Fruit fly (Drosophila melanogaster) whole organism, embryonic: ENCODE data around the gene CG5805.
A peak's percentile ranks its signal among the peaks of the same experiment; 100 is the strongest.

Source experiments
- BEAF-32 ChIP-seq: fragments of 200-800 bp; sonication (Bioruptor generic); optimal IDR thresholded peaks from 3 replicates; lab custom pipeline; 2017; ENCODE audit warnings: missing biosample characterization, missing genetic modification characterization, mild to moderate bottlenecking, moderate library complexity, missing genetic modification reagents
- C15 ChIP-seq: fragments of 200-800 bp; sonication (Bioruptor generic); IDR thresholded peaks from 3 replicates; pipeline ENCODE4 v1.3.6; 2022; ENCODE audit warnings: missing biosample characterization, missing genetic modification characterization
- CG10147 ChIP-seq: fragments of 200-800 bp; sonication (Bioruptor generic); optimal IDR thresholded peaks from 2 replicates; lab custom pipeline; 2019; ENCODE audit warnings: missing biosample characterization, mild to moderate bottlenecking, missing genetic modification characterization, moderate library complexity
- CG10274 ChIP-seq: fragments of 200-800 bp; sonication (Bioruptor generic); optimal IDR thresholded peaks from 3 replicates; lab custom pipeline; 2017; ENCODE audit warnings: missing biosample characterization, mild to moderate bottlenecking, missing genetic modification characterization
- CG10321 ChIP-seq: fragments of 200-800 bp; sonication (Bioruptor generic); IDR thresholded peaks from 2 replicates; pipeline ENCODE4 v1.3.6; 2022; ENCODE audit warnings: missing biosample characterization, missing genetic modification characterization
- CG12236 ChIP-seq: fragments of 200-800 bp; sonication (Bioruptor generic); optimal IDR thresholded peaks from 2 replicates; lab custom pipeline; 2016; ENCODE audit warnings: missing biosample characterization, missing genetic modification characterization
- CG13624 ChIP-seq: fragments of 200-800 bp; sonication (Bioruptor generic); optimal IDR thresholded peaks from 2 replicates; lab custom pipeline; 2016; ENCODE audit warnings: missing biosample characterization, missing genetic modification characterization
- CG1529 ChIP-seq: fragments of 200-800 bp; sonication (Bioruptor generic); optimal IDR thresholded peaks from 3 replicates; lab custom pipeline; 2018; ENCODE audit warnings: missing biosample characterization, missing genetic modification characterization
- CG18476 ChIP-seq: fragments of 200-800 bp; sonication (Bioruptor generic); optimal IDR thresholded peaks from 2 replicates; lab custom pipeline; 2016; ENCODE audit warnings: missing biosample characterization, mild to moderate bottlenecking, missing genetic modification characterization
- CG18599 ChIP-seq: fragments of 200-800 bp; sonication (Bioruptor generic); optimal IDR thresholded peaks from 3 replicates; lab custom pipeline; 2017; ENCODE audit warnings: missing biosample characterization, missing genetic modification characterization, mild to moderate bottlenecking, moderate library complexity, missing genetic modification reagents
- CG2129 ChIP-seq: fragments of 200-800 bp; sonication (Bioruptor generic); IDR thresholded peaks from 2 replicates; pipeline ENCODE4 v1.3.6; 2022; ENCODE audit warnings: missing biosample characterization, missing genetic modification characterization; ENCODE audit not compliant: partially characterized antibody
- CG2199 ChIP-seq: fragments of 200-800 bp; sonication (Bioruptor generic); IDR thresholded peaks from 3 replicates; pipeline ENCODE4 v1.3.6; 2022; ENCODE audit warnings: missing biosample characterization, missing genetic modification characterization
- CG32767 ChIP-seq: fragments of 200-800 bp; sonication (Bioruptor generic); IDR thresholded peaks from 2 replicates; pipeline ENCODE4 v1.3.6; 2022; ENCODE audit warnings: missing biosample characterization, missing genetic modification characterization
- CG3847 ChIP-seq: fragments of 200-800 bp; sonication (Bioruptor generic); IDR thresholded peaks from 2 replicates; pipeline ENCODE4 v1.3.6; 2022; ENCODE audit warnings: missing biosample characterization, missing genetic modification characterization
- CG9876 ChIP-seq: fragments of 200-800 bp; sonication (Bioruptor generic); optimal IDR thresholded peaks from 2 replicates; lab custom pipeline; 2016; ENCODE audit warnings: missing biosample characterization, missing genetic modification characterization
- Doc2 ChIP-seq: fragments of 200-800 bp; sonication (Bioruptor generic); IDR thresholded peaks from 2 replicates; pipeline ENCODE4 v1.3.6; 2022; ENCODE audit warnings: missing biosample characterization, missing genetic modification characterization
- E2f2 ChIP-seq: fragments of 200-800 bp; sonication (Bioruptor generic); IDR thresholded peaks from 2 replicates; pipeline ENCODE4 v1.3.6; 2022; ENCODE audit warnings: missing biosample characterization, missing genetic modification characterization
- GATAe ChIP-seq: fragments of 200-800 bp; sonication (Bioruptor generic); conservative IDR thresholded peaks from 2 replicates; pipeline ENCODE4 v1.3.6; 2022; ENCODE audit warnings: missing biosample characterization, missing genetic modification characterization
- H15 ChIP-seq: fragments of 200-800 bp; sonication (Bioruptor generic); IDR thresholded peaks from 3 replicates; pipeline ENCODE4 v1.3.6; 2022; ENCODE audit warnings: missing biosample characterization, missing genetic modification characterization
- HHEX ChIP-seq: fragments of 200-800 bp; sonication (Bioruptor generic); optimal IDR thresholded peaks from 3 replicates; lab custom pipeline; 2017; ENCODE audit warnings: missing biosample characterization, mild to moderate bottlenecking, missing genetic modification characterization, missing genetic modification reagents
- Jarid2 ChIP-seq: fragments of 200-800 bp; sonication (Bioruptor generic); optimal IDR thresholded peaks from 3 replicates; lab custom pipeline; 2017; ENCODE audit warnings: mild to moderate bottlenecking, missing biosample characterization, missing genetic modification reagents, missing genetic modification characterization
- Kr ChIP-seq: fragments of 200-800 bp; sonication (Bioruptor generic); optimal IDR thresholded peaks from 2 replicates; lab custom pipeline; 2017; ENCODE audit warnings: missing biosample characterization, mild to moderate bottlenecking, missing genetic modification characterization
- Med ChIP-seq: fragments of 200-800 bp; sonication (Bioruptor generic); peaks from one replicate; lab custom pipeline; 2016; ENCODE audit warnings: missing biosample characterization, missing genetic modification characterization, mild to moderate bottlenecking, inconsistent platforms, moderate library complexity
- NC2α ChIP-seq: fragments of 200-800 bp; sonication (Bioruptor generic); optimal IDR thresholded peaks from 2 replicates; lab custom pipeline; 2016; ENCODE audit warnings: missing biosample characterization, missing genetic modification characterization
- Nf-YC ChIP-seq: fragments of 200-800 bp; optimal IDR thresholded peaks from 3 replicates; lab custom pipeline; 2019; ENCODE audit warnings: missing biosample characterization, mild to moderate bottlenecking, missing genetic modification characterization, moderate library complexity
- Opbp ChIP-seq: fragments of 200-800 bp; sonication (Bioruptor generic); IDR thresholded peaks from 3 replicates; pipeline ENCODE4 v1.3.6; 2022; ENCODE audit warnings: missing biosample characterization, missing genetic modification characterization; ENCODE audit not compliant: partially characterized antibody
- Sin3A ChIP-seq: fragments of >200 bp; optimal IDR thresholded peaks from 2 replicates; lab custom pipeline; 2018
- ac ChIP-seq: fragments of 200-800 bp; sonication (Bioruptor generic); optimal IDR thresholded peaks from 3 replicates; lab custom pipeline; 2017; ENCODE audit warnings: missing biosample characterization, mild to moderate bottlenecking, missing genetic modification characterization
- btn ChIP-seq: fragments of 200-800 bp; sonication (Bioruptor generic); optimal IDR thresholded peaks from 2 replicates; lab custom pipeline; 2016; ENCODE audit warnings: missing biosample characterization, missing genetic modification characterization
- chif ChIP-seq, 2 experiments: fragments of 200-800 bp; sonication (Bioruptor generic); optimal IDR thresholded peaks; 3 replicates each; lab custom pipeline; 2016; ENCODE audit warnings: missing biosample characterization in 2 of 2, missing genetic modification characterization in 2 of 2
- chn ChIP-seq: fragments of 200-800 bp; sonication (Bioruptor generic); optimal IDR thresholded peaks from 2 replicates; lab custom pipeline; 2016; ENCODE audit warnings: missing biosample characterization, missing genetic modification characterization
- crol ChIP-seq: fragments of 200-800 bp; sonication (Bioruptor generic); IDR thresholded peaks from 2 replicates; pipeline ENCODE4 v1.3.6; 2022; ENCODE audit warnings: missing biosample characterization, missing genetic modification characterization
- ems ChIP-seq: fragments of 200-800 bp; sonication (Bioruptor generic); optimal IDR thresholded peaks from 3 replicates; lab custom pipeline; 2016; ENCODE audit warnings: missing biosample characterization, missing genetic modification characterization
- fd64A ChIP-seq: fragments of 200-800 bp; sonication (Bioruptor generic); optimal IDR thresholded peaks from 3 replicates; lab custom pipeline; 2018; ENCODE audit warnings: missing biosample characterization, mild to moderate bottlenecking, missing genetic modification characterization
- ind ChIP-seq: fragments of 200-800 bp; sonication (Bioruptor generic); optimal IDR thresholded peaks from 3 replicates; lab custom pipeline; 2016; ENCODE audit warnings: missing biosample characterization, missing genetic modification characterization
- inv ChIP-seq: fragments of 200-800 bp; sonication (Bioruptor generic); IDR thresholded peaks from 2 replicates; pipeline ENCODE4 v1.3.6; 2022; ENCODE audit warnings: missing biosample characterization, missing genetic modification characterization; ENCODE audit not compliant: partially characterized antibody
- maf-S ChIP-seq: fragments of 200-800 bp; sonication (Bioruptor generic); optimal IDR thresholded peaks from 2 replicates; lab custom pipeline; 2016; ENCODE audit warnings: missing biosample characterization, missing genetic modification characterization
- mirr ChIP-seq: fragments of 200-800 bp; sonication (Bioruptor generic); optimal IDR thresholded peaks from 3 replicates; lab custom pipeline; 2018; ENCODE audit warnings: missing biosample characterization, mild to moderate bottlenecking, missing genetic modification characterization
- otp ChIP-seq: fragments of 200-800 bp; sonication (Bioruptor generic); IDR thresholded peaks from 3 replicates; pipeline ENCODE4, ENCODE4 v1.3.6; 2022; ENCODE audit warnings: missing biosample characterization, missing genetic modification characterization
- p53 ChIP-seq: fragments of 200-800 bp; sonication (Bioruptor generic); optimal IDR thresholded peaks from 2 replicates; lab custom pipeline; 2016; ENCODE audit warnings: missing biosample characterization, missing genetic modification characterization
- pho ChIP-seq: fragments of 200-800 bp; sonication (Bioruptor generic); optimal IDR thresholded peaks from 2 replicates; lab custom pipeline; 2016; ENCODE audit warnings: missing biosample characterization, missing genetic modification characterization
- prd ChIP-seq, 3 experiments: fragments of >200 bp in 2 of 3; fragments of 200-800 bp in 1 of 3; sonication (Bioruptor generic) in 1 of 3; optimal IDR thresholded peaks in 2 of 3; IDR thresholded peaks in 1 of 3; 2 replicates in 2 of 3; 3 replicates in 1 of 3; pipeline versions ENCODE4 v1.3.6 to Lab custom; 2017 to 2022; ENCODE audit warnings: missing biosample characterization in 1 of 3, missing genetic modification characterization in 1 of 3
- rib ChIP-seq: fragments of 200-800 bp; sonication (Bioruptor generic); IDR thresholded peaks from 2 replicates; pipeline ENCODE4 v1.3.6; 2022; ENCODE audit warnings: missing biosample characterization, missing genetic modification characterization
- salm ChIP-seq: fragments of 200-800 bp; sonication (Bioruptor generic); optimal IDR thresholded peaks from 2 replicates; lab custom pipeline; 2018; ENCODE audit warnings: missing biosample characterization, mild to moderate bottlenecking, missing genetic modification characterization
- scrt ChIP-seq: fragments of 200-800 bp; sonication (Bioruptor generic); optimal IDR thresholded peaks from 2 replicates; lab custom pipeline; 2018; ENCODE audit warnings: missing biosample characterization, mild to moderate bottlenecking, missing genetic modification characterization, moderate library complexity
- sens-2 ChIP-seq: fragments of 200-800 bp; sonication (Bioruptor generic); IDR thresholded peaks from 2 replicates; pipeline ENCODE4 v1.3.6; 2022; ENCODE audit warnings: missing biosample characterization, missing genetic modification characterization
- slp2 ChIP-seq: fragments of 200-800 bp; sonication (Bioruptor generic); optimal IDR thresholded peaks from 2 replicates; lab custom pipeline; 2016; ENCODE audit warnings: missing biosample characterization, missing genetic modification characterization
- sqz ChIP-seq: fragments of 200-800 bp; sonication (Bioruptor generic); optimal IDR thresholded peaks from 3 replicates; lab custom pipeline; 2018; ENCODE audit warnings: missing biosample characterization, mild to moderate bottlenecking, missing genetic modification characterization
- tll ChIP-seq, 2 experiments: fragments of 200-800 bp in 1 of 2; fragments of >200 bp in 1 of 2; sonication (Bioruptor generic) in 1 of 2; optimal IDR thresholded peaks; 2 replicates each; lab custom pipeline; 2017 to 2019; ENCODE audit warnings: missing biosample characterization in 2 of 2, missing genetic modification characterization in 2 of 2, mild to moderate bottlenecking in 1 of 2, moderate library complexity in 1 of 2
- unpg ChIP-seq: fragments of 200-800 bp; sonication (Bioruptor generic); optimal IDR thresholded peaks from 3 replicates; lab custom pipeline; 2018; ENCODE audit warnings: missing biosample characterization, mild to moderate bottlenecking, missing genetic modification characterization, moderate library complexity

The CG5805 gene

dm6 chr3R:24809576-24810279, 22.5 kb upstream of the CG5805 start (continued):
- no peak for TF ChIP-seq BEAF-32 (GFP tag; lab: Kevin White, UChicago)
- TF ChIP-seq maf-S = no peak
- TF ChIP-seq Nf-YC (tag; lab: Kevin White, UChicago) = no peak
- TF ChIP-seq CG13624 (GFP tag; lab: Kevin White, UChicago) = no peak
- TF ChIP-seq prd (optimal IDR thresholded peaks at IDR 0.05; lab: Kevin White, UChicago) = no peak
- no peak for TF ChIP-seq prd (GFP tag; IDR thresholded peaks at IDR 0.05; lab: Robert Waterston, UW)
- TF ChIP-seq rib (GFP tag; lab: Robert Waterston, UW) = 0 out of 2 replicates have a peak, but pooled peaks have one; percentile 12
- TF ChIP-seq CG2199 (GFP tag; lab: Robert Waterston, UW) = no peak
- TF ChIP-seq C15 (GFP tag; lab: Robert Waterston, UW) = no peak
- TF ChIP-seq scrt (GFP tag; lab: Kevin White, UChicago) = no peak
- peak; percentile 25 for TF ChIP-seq CG10274
- no peak for TF ChIP-seq unpg (GFP tag; lab: Kevin White, UChicago)
- TF ChIP-seq CG1529 (GFP tag; lab: Kevin White, UChicago) = peak; percentile 39
- no peak for TF ChIP-seq ind (GFP tag; lab: Kevin White, UChicago)
- no peak for TF ChIP-seq Sin3A (lab: Kevin White, UChicago)
- no peak for TF ChIP-seq Kr (GFP tag; lab: Kevin White, UChicago)
- no peak for TF ChIP-seq NC2α (GFP tag; lab: Kevin White, UChicago)
- TF ChIP-seq chif (GFP tag; optimal IDR thresholded peaks at IDR 0.05; lab: Kevin White, UChicago) = peak in 1 of 2 experiments; percentile 14
- no peak for TF ChIP-seq chn
- no peak for TF ChIP-seq ems (GFP tag; lab: Kevin White, UChicago)
- no peak for TF ChIP-seq inv (GFP tag; lab: Robert Waterston, UW)
- TF ChIP-seq CG12236 (GFP tag; lab: Kevin White, UChicago) = peak; percentile 41
- no peak for TF ChIP-seq E2f2 (GFP tag; lab: Robert Waterston, UW)
- TF ChIP-seq CG2129 (GFP tag; lab: Robert Waterston, UW) = no peak
- no peak for TF ChIP-seq p53 (GFP tag; lab: Kevin White, UChicago)
- TF ChIP-seq CG18476 (GFP tag; lab: Kevin White, UChicago) = no peak
- no peak for TF ChIP-seq slp2
- no peak for TF ChIP-seq CG9876 (GFP tag; lab: Kevin White, UChicago)
- TF ChIP-seq Med = peak; percentile 84
- no peak for TF ChIP-seq GATAe
- no peak for TF ChIP-seq sqz (GFP tag; lab: Kevin White, UChicago)
- TF ChIP-seq CG18599 (GFP tag; lab: Kevin White, UChicago) = no peak
- no peak for TF ChIP-seq CG10321 (GFP tag; lab: Robert Waterston, UW)
- no peak for TF ChIP-seq Opbp
- TF ChIP-seq sens-2 = no peak
- TF ChIP-seq HHEX (GFP tag; lab: Kevin White, UChicago) = peak; percentile 67
- TF ChIP-seq tll (GFP tag; optimal IDR thresholded peaks at IDR 0.05; lab: Kevin White, UChicago) = no peak
- TF ChIP-seq Jarid2 = no peak
- TF ChIP-seq pho (GFP tag; lab: Kevin White, UChicago) = no peak
- TF ChIP-seq fd64A = peak; percentile 76
- TF ChIP-seq CG10147 (GFP tag; lab: Kevin White, UChicago) = peak; percentile 39
- no peak for TF ChIP-seq btn (GFP tag; lab: Kevin White, UChicago)
- peak; percentile 57 for TF ChIP-seq salm (tag; lab: Kevin White, UChicago)
- no peak for TF ChIP-seq CG32767 (GFP tag; lab: Robert Waterston, UW)
- no peak for TF ChIP-seq CG3847 (GFP tag; lab: Robert Waterston, UW)
- TF ChIP-seq crol (GFP tag; lab: Robert Waterston, UW) = no peak
- no peak for TF ChIP-seq H15 (GFP tag; lab: Robert Waterston, UW)
- no peak for TF ChIP-seq Doc2 (GFP tag; lab: Robert Waterston, UW)
- peak; percentile 39 for TF ChIP-seq mirr (GFP tag; lab: Kevin White, UChicago)
- TF ChIP-seq ac (GFP tag; lab: Kevin White, UChicago) = no peak
- no peak for TF ChIP-seq otp (GFP tag; lab: Robert Waterston, UW)
